Fruit fly (Drosophila melanogaster): ENCODE data around the gene CG31036.
"Not testable (repeated sequence)": the region's sequence is repeated elsewhere in the genome, so short reads cannot be mapped to it uniquely, and the experiment has no call there.

DNA sequence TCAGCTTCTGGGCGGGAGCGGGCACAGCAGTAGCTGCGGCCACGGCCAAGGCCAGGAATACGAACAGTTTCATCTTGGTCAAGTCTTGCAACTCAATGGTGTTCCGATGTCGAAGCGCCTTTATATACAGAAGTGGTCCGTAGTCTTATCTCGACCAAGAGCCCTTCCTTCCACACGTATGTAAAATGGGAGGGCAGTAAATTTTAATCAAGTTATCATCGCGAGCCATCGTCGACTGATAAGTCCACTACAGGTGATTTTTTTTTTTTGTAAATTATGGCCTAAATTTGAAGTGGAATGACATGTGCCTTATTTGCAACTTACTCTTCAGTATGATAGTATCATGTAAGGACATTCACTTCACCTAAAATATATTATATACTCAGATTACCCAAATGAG, 16.6 kb downstream of the CG31036 start, which contains the start of gene Jon99Cii:
- TF ChIP-seq Met, OdsH, CG6854, CG6792, achi, Sox15, Smox, acj6, Hr4 (GFP tag; optimal IDR thresholded peaks at IDR 0.05): not testable (repeated sequence)

Measured in whole organism, prepupa.